Comparison of ENCODE assay signal across 1 fruit fly cellular context in the genomic region with DNA sequence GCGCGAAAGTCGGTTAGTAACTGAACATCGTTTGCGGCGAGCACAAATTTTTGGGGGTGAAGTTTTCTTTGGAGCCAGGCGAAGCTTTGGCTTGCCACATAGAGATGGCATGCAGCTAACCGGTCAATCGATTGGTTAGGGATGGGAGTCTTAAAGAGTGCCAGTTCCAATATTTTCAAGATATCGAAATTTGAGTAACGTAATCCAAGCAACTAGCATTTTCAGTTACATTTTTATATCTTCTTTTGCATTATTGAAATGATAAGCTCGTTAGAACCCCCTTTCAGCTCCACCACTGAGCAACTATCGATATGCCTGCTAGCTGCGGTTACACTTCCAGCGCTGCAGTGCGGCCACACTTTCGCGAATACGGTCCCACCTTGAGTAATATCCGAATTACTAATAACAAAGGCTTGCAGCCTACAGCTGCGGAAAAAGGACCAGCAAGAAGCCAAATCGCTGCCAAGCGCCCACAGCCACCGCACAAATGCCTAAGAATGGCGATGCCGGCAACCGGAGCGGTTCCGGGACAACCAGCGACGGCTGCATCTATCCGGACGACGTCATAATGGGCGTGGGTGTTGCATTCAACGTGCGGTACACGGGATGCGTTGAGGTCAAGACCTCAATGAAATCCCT.
TF ChIP-seq lines count a peak whose summit lies in the region.

TSS of gene Atat (minus strand) at position 103 of the 639 bp plus-strand sequence.
TSS of gene Shc (plus strand) at position 355 of the 639 bp plus-strand sequence.

TF ChIP-seq in whole organism, embryonic, 481 proteins besides CTCF, POLR2A, EP300 and RAD21 (continued from another document and continues in another):
- TF ChIP-seq Hr78 (GFP tag; optimal IDR thresholded peaks at IDR 0.05; lab: Kevin White, UChicago) (peak in 1 of 2 experiments; percentile 81), sr (GFP tag; IDR thresholded peaks at IDR 0.05; lab: Robert Waterston, UW) (peak; percentile 95), org-1 (GFP tag; optimal IDR thresholded peaks at IDR 0.05; lab: Kevin White, UChicago) (peak; percentile 96), CG17612 (GFP tag; IDR thresholded peaks at IDR 0.05; lab: Robert Waterston, UW) (peak; percentile 99), CG4854 (GFP tag; optimal IDR thresholded peaks at IDR 0.05; lab: Kevin White, UChicago) (peak; percentile 98), Asciz (GFP tag; optimal IDR thresholded peaks at IDR 0.05; lab: Kevin White, UChicago) (peak; percentile 92), CHES-1-like (GFP tag; optimal IDR thresholded peaks at IDR 0.05; lab: Kevin White, UChicago) (peak; percentile 100), CG14050 (GFP tag; IDR thresholded peaks at IDR 0.05; lab: Robert Waterston, UW) (peak; percentile 99), scrt (GFP tag; optimal IDR thresholded peaks at IDR 0.05; lab: Kevin White, UChicago) (peak; percentile 94), CG17802 (tag; optimal IDR thresholded peaks at IDR 0.05; lab: Kevin White, UChicago) (peak; percentile 93), Xbp1 (GFP tag; optimal IDR thresholded peaks at IDR 0.05; lab: Kevin White, UChicago) (peak; percentile 100), wor (GFP tag; IDR thresholded peaks at IDR 0.05; lab: Robert Waterston, UW) (peak; percentile 99), CG15601 (tag; optimal IDR thresholded peaks at IDR 0.05; lab: Kevin White, UChicago) (peak; percentile 97), CG4617 (GFP tag; optimal IDR thresholded peaks at IDR 0.05; lab: Kevin White, UChicago; ENCODE audit: borderline replicate concordance) (peak; percentile 100), CG14667 (GFP tag; IDR thresholded peaks at IDR 0.05; lab: Robert Waterston, UW) (peak; percentile 100), CG18599 (GFP tag; optimal IDR thresholded peaks at IDR 0.05; lab: Kevin White, UChicago) (peak; percentile 99), esg (GFP tag; conservative IDR thresholded peaks at IDR 0.05; lab: Robert Waterston, UW) (peak; percentile 100), gt (GFP tag; IDR thresholded peaks at IDR 0.05; lab: Robert Waterston, UW) (peak; percentile 99), hth (optimal IDR thresholded peaks at IDR 0.05; lab: Kevin White, UChicago) (no peak), CG10147 (GFP tag; optimal IDR thresholded peaks at IDR 0.05; lab: Kevin White, UChicago) (peak; percentile 99), CG17359 (tag; optimal IDR thresholded peaks at IDR 0.05; lab: Kevin White, UChicago) (peak; percentile 98), ewg (GFP tag; optimal IDR thresholded peaks at IDR 0.05; lab: Kevin White, UChicago) (peak; percentile 98), Sox100B (GFP tag; optimal IDR thresholded peaks at IDR 0.05; lab: Kevin White, UChicago) (peak; percentile 90), mld (GFP tag; IDR thresholded peaks at IDR 0.05; lab: Robert Waterston, UW; ENCODE audit: partially characterized antibody) (0 out of 3 replicates have a peak, but pooled peaks have one; percentile 33), CG30403 (GFP tag; optimal IDR thresholded peaks at IDR 0.05; lab: Kevin White, UChicago) (peak; percentile 100), CkIIα-i1 (GFP tag; IDR thresholded peaks at IDR 0.05; lab: Robert Waterston, UW) (peak; percentile 97), B-H2 (GFP tag; optimal IDR thresholded peaks at IDR 0.05; lab: Kevin White, UChicago) (peak; percentile 99), gfzf (GFP tag; optimal IDR thresholded peaks at IDR 0.05; lab: Kevin White, UChicago) (peak; percentile 89), row (GFP tag; IDR thresholded peaks at IDR 0.05; lab: Robert Waterston, UW) (peak; percentile 100), CG4328 (GFP tag; optimal IDR thresholded peaks at IDR 0.05; lab: Kevin White, UChicago) (peak; percentile 97), schlank (tag; optimal IDR thresholded peaks at IDR 0.05; lab: Kevin White, UChicago) (peak; percentile 98), CG7786 (GFP tag; optimal IDR thresholded peaks at IDR 0.05; lab: Kevin White, UChicago) (peak; percentile 100), H15 (GFP tag; IDR thresholded peaks at IDR 0.05; lab: Robert Waterston, UW) (peak; percentile 100), Mes4 (GFP tag; optimal IDR thresholded peaks at IDR 0.05; lab: Kevin White, UChicago) (peak; percentile 99), vnd (GFP tag; IDR thresholded peaks at IDR 0.05; lab: Robert Waterston, UW; ENCODE audit: partially characterized antibody) (peak; percentile 93), CG15269 (tag; optimal IDR thresholded peaks at IDR 0.05; lab: Kevin White, UChicago) (peak; percentile 99), CG15073 (GFP tag; optimal IDR thresholded peaks at IDR 0.05; lab: Kevin White, UChicago) (peak; percentile 92), CG1603 (tag; optimal IDR thresholded peaks at IDR 0.05; lab: Kevin White, UChicago) (peak; percentile 98), ind (GFP tag; optimal IDR thresholded peaks at IDR 0.05; lab: Kevin White, UChicago) (peak; percentile 100), pan (optimal IDR thresholded peaks at IDR 0.05; lab: Kevin White, UChicago) (no peak), pan (GFP tag; optimal IDR thresholded peaks at IDR 0.05 in 1 of 2, IDR thresholded peaks at IDR 0.05 in 1 of 2) (peak in 1 of 2 experiments; percentile 99), MTF-1 (GFP tag; optimal IDR thresholded peaks at IDR 0.05; lab: Kevin White, UChicago; ENCODE audit: borderline replicate concordance) (peak; percentile 93), ttk (GFP tag; IDR thresholded peaks at IDR 0.05; lab: Robert Waterston, UW) (peak; percentile 100), ken (GFP tag; IDR thresholded peaks at IDR 0.05; lab: Robert Waterston, UW) (peak; percentile 100), Max (GFP tag; optimal IDR thresholded peaks at IDR 0.05; lab: Kevin White, UChicago) (peak; percentile 99), TFAM (GFP tag; optimal IDR thresholded peaks at IDR 0.05; lab: Kevin White, UChicago) (peak; percentile 89), CG13624 (GFP tag; optimal IDR thresholded peaks at IDR 0.05; lab: Kevin White, UChicago) (peak; percentile 100), sob (GFP tag; IDR thresholded peaks at IDR 0.05; lab: Robert Waterston, UW) (peak; percentile 100), amos (GFP tag; IDR thresholded peaks at IDR 0.05; lab: Robert Waterston, UW; ENCODE audit: partially characterized antibody) (peak; percentile 88), CG1024 (GFP tag; IDR thresholded peaks at IDR 0.05; lab: Robert Waterston, UW) (peak; percentile 96), CG14441 (GFP tag; IDR thresholded peaks at IDR 0.05; lab: Robert Waterston, UW) (peak; percentile 100), CG9932 (GFP tag; IDR thresholded peaks at IDR 0.05; lab: Robert Waterston, UW) (peak; percentile 100), CG4707 (GFP tag; optimal IDR thresholded peaks at IDR 0.05; lab: Kevin White, UChicago) (peak; percentile 81), Hand (GFP tag; optimal IDR thresholded peaks at IDR 0.05; lab: Kevin White, UChicago) (peak; percentile 93), exex (tag; optimal IDR thresholded peaks at IDR 0.05; lab: Kevin White, UChicago) (peak; percentile 91), CG13287 (GFP tag; IDR thresholded peaks at IDR 0.05; lab: Robert Waterston, UW; ENCODE audit: partially characterized antibody) (peak; percentile 94), Scr (GFP tag; IDR thresholded peaks at IDR 0.05; lab: Robert Waterston, UW; ENCODE audit: partially characterized antibody) (peak; percentile 93), Antp (GFP tag; optimal IDR thresholded peaks at IDR 0.05; lab: Kevin White, UChicago) (peak; percentile 100), CG11398 (GFP tag; optimal IDR thresholded peaks at IDR 0.05; lab: Kevin White, UChicago) (peak; percentile 99), emc (GFP tag; optimal IDR thresholded peaks at IDR 0.05; lab: Kevin White, UChicago) (peak; percentile 99), Ets97D (GFP tag; optimal IDR thresholded peaks at IDR 0.05; lab: Kevin White, UChicago) (peak; percentile 97), repo (GFP tag; optimal IDR thresholded peaks at IDR 0.05; lab: Kevin White, UChicago) (peak; percentile 99), Opbp (GFP tag; IDR thresholded peaks at IDR 0.05; lab: Robert Waterston, UW; ENCODE audit: partially characterized antibody) (peak; percentile 89), dysf (GFP tag; IDR thresholded peaks at IDR 0.05; lab: Robert Waterston, UW) (peak; percentile 100), CG34376 (GFP tag; optimal IDR thresholded peaks at IDR 0.05; lab: Kevin White, UChicago) (peak; percentile 99), Camta (GFP tag; optimal IDR thresholded peaks at IDR 0.05; lab: Kevin White, UChicago) (peak; percentile 99), CG1647 (GFP tag; optimal IDR thresholded peaks at IDR 0.05; lab: Kevin White, UChicago) (peak; percentile 99), Dip3 (GFP tag; optimal IDR thresholded peaks at IDR 0.05; lab: Kevin White, UChicago) (peak; percentile 100), CG16815 (GFP tag; optimal IDR thresholded peaks at IDR 0.05; lab: Kevin White, UChicago) (peak; percentile 100), CG12391 (tag; optimal IDR thresholded peaks at IDR 0.05; lab: Kevin White, UChicago) (peak; percentile 99), CG8944 (GFP tag; optimal IDR thresholded peaks at IDR 0.05; lab: Kevin White, UChicago) (peak; percentile 100), nerfin-2 (GFP tag; IDR thresholded peaks at IDR 0.05; lab: Robert Waterston, UW; ENCODE audit: partially characterized antibody) (peak; percentile 77), Ets65A (GFP tag; lab: Kevin White, UChicago) (peak; percentile 100), CG6272 (GFP tag; IDR thresholded peaks at IDR 0.05; lab: Robert Waterston, UW) (peak; percentile 100), Xrp1 (GFP tag; IDR thresholded peaks at IDR 0.05; lab: Robert Waterston, UW) (peak; percentile 99), Gug (GFP tag; IDR thresholded peaks at IDR 0.05; lab: Robert Waterston, UW) (peak; percentile 100), Fer1 (GFP tag; optimal IDR thresholded peaks at IDR 0.05; lab: Kevin White, UChicago) (peak; percentile 98), Rx (GFP tag; IDR thresholded peaks at IDR 0.05; lab: Robert Waterston, UW) (peak; percentile 99), seq (GFP tag; IDR thresholded peaks at IDR 0.05; lab: Robert Waterston, UW) (peak; percentile 98), jumu (GFP tag; optimal IDR thresholded peaks at IDR 0.05; lab: Kevin White, UChicago) (peak; percentile 100), ab (GFP tag; optimal IDR thresholded peaks at IDR 0.05; lab: Kevin White, UChicago) (peak; percentile 99), al (GFP tag; IDR thresholded peaks at IDR 0.05; lab: Robert Waterston, UW) (peak; percentile 100), CG7556 (GFP tag; optimal IDR thresholded peaks at IDR 0.05; lab: Kevin White, UChicago) (peak; percentile 96), CG17568 (GFP tag; optimal IDR thresholded peaks at IDR 0.05; lab: Kevin White, UChicago) (peak; percentile 95), CG8765 (GFP tag; IDR thresholded peaks at IDR 0.05; lab: Robert Waterston, UW) (peak; percentile 99), HmgZ (tag; optimal IDR thresholded peaks at IDR 0.05; lab: Kevin White, UChicago) (peak; percentile 100), sna (GFP tag; IDR thresholded peaks at IDR 0.05; lab: Robert Waterston, UW; ENCODE audit: partially characterized antibody) (peak; percentile 92), sens-2 (GFP tag; IDR thresholded peaks at IDR 0.05; lab: Robert Waterston, UW) (peak; percentile 98), Atf6 (GFP tag; IDR thresholded peaks at IDR 0.05; lab: Robert Waterston, UW) (peak; percentile 99), knrl (GFP tag; IDR thresholded peaks at IDR 0.05; lab: Robert Waterston, UW; ENCODE audit: partially characterized antibody) (peak; percentile 96), CG2875 (GFP tag; optimal IDR thresholded peaks at IDR 0.05; lab: Kevin White, UChicago) (peak; percentile 95), fu2 (GFP tag; optimal IDR thresholded peaks at IDR 0.05; lab: Kevin White, UChicago) (peak; percentile 100), Dek (tag; optimal IDR thresholded peaks at IDR 0.05; lab: Kevin White, UChicago) (peak; percentile 99), tgo (GFP tag; IDR thresholded peaks at IDR 0.05; lab: Robert Waterston, UW) (peak; percentile 100), Myb (GFP tag; optimal IDR thresholded peaks at IDR 0.05; lab: Kevin White, UChicago) (peak; percentile 96), CG8924 (tag; optimal IDR thresholded peaks at IDR 0.05; lab: Kevin White, UChicago) (peak; percentile 98), CG13894 (tag; optimal IDR thresholded peaks at IDR 0.05; lab: Kevin White, UChicago) (peak; percentile 99), Med (GFP tag; lab: Kevin White, UChicago) (peak; percentile 100), CG9727 (GFP tag; optimal IDR thresholded peaks at IDR 0.05; lab: Kevin White, UChicago) (peak; percentile 99), Kr (GFP tag; optimal IDR thresholded peaks at IDR 0.05; lab: Kevin White, UChicago) (no peak), slou (GFP tag; optimal IDR thresholded peaks at IDR 0.05; lab: Kevin White, UChicago) (peak; percentile 99), ERR (GFP tag; optimal IDR thresholded peaks at IDR 0.05; lab: Kevin White, UChicago) (peak; percentile 99), Ravus (GFP tag; IDR thresholded peaks at IDR 0.05; lab: Robert Waterston, UW) (peak; percentile 99), lab (GFP tag; optimal IDR thresholded peaks at IDR 0.05; lab: Kevin White, UChicago) (peak; percentile 99), Doc2 (GFP tag; IDR thresholded peaks at IDR 0.05; lab: Robert Waterston, UW) (peak; percentile 98), CG11560 (tag; IDR thresholded peaks at IDR 0.05; lab: Robert Waterston, UW) (peak; percentile 96), CG33557 (GFP tag; optimal IDR thresholded peaks at IDR 0.05; lab: Kevin White, UChicago) (peak; percentile 93), CG2889 (GFP tag; IDR thresholded peaks at IDR 0.05; lab: Robert Waterston, UW) (peak; percentile 100), CG6175 (GFP tag; IDR thresholded peaks at IDR 0.05; lab: Robert Waterston, UW) (peak; percentile 99), maf-S (GFP tag; optimal IDR thresholded peaks at IDR 0.05; lab: Kevin White, UChicago) (peak; percentile 99), unpg (GFP tag; optimal IDR thresholded peaks at IDR 0.05; lab: Kevin White, UChicago) (peak; percentile 98), Trl (optimal IDR thresholded peaks at IDR 0.05; lab: Kevin White, UChicago) (no peak), Trl (GFP tag; optimal IDR thresholded peaks at IDR 0.05; lab: Kevin White, UChicago) (peak; percentile 100), aop (GFP tag; IDR thresholded peaks at IDR 0.05; lab: Robert Waterston, UW) (peak; percentile 98), pfk (GFP tag; optimal IDR thresholded peaks at IDR 0.05; lab: Kevin White, UChicago) (peak; percentile 66), Drgx (GFP tag; IDR thresholded peaks at IDR 0.05; lab: Robert Waterston, UW) (peak; percentile 97), CG11723 (GFP tag; optimal IDR thresholded peaks at IDR 0.05; lab: Kevin White, UChicago) (peak; percentile 97), Tbp (GFP tag; optimal IDR thresholded peaks at IDR 0.05; lab: Kevin White, UChicago) (no peak), CG6813 (GFP tag; optimal IDR thresholded peaks at IDR 0.05; lab: Kevin White, UChicago) (peak; percentile 96), CG16779 (GFP tag; IDR thresholded peaks at IDR 0.05; lab: Robert Waterston, UW) (peak; percentile 98), Hr51 (GFP tag; optimal IDR thresholded peaks at IDR 0.05; lab: Kevin White, UChicago) (peak; percentile 97 to 100)
